Fruit fly (Drosophila melanogaster): ENCODE data around the gene CG7985.

The CG7985 gene

DNA sequence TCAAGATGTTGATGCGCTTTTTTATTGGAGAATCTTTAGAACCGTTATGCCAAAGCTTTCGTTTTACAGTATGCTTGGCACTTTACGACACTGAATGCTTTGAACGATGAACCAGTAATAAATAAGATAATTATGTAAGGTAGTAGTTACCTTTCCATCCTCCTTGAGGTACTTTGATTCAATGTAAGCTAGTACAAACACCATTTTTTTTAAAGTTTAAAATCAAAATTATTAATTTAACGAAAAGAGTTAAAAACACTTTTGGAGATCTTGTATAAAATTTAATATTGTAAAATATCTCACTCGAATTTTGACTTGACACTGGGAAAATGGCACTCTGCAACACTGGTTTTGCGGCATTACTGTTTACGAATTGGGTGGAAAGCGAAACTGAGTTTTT is 14.3 kb upstream of the CG7985 start, which contains the start of the genes Arp5 and CG7208 (continued):
- TF ChIP-seq Hr39 (GFP tag; optimal IDR thresholded peaks at IDR 0.05), result peak; percentile 68
- TF ChIP-seq CG10669 (GFP tag; optimal IDR thresholded peaks at IDR 0.05), result no peak
- no peak for TF ChIP-seq CG6854 (GFP tag; optimal IDR thresholded peaks at IDR 0.05)
- TF ChIP-seq ss (GFP tag; optimal IDR thresholded peaks at IDR 0.05), result no peak
- TF ChIP-seq CG34406 (GFP tag; optimal IDR thresholded peaks at IDR 0.05), result no peak
- TF ChIP-seq Sox15 (GFP tag; optimal IDR thresholded peaks at IDR 0.05), result no peak
- peak; percentile 42; the same call in 1 of the 2 replicates for TF ChIP-seq Gug (GFP tag; IDR thresholded peaks at IDR 0.05)

DNA sequence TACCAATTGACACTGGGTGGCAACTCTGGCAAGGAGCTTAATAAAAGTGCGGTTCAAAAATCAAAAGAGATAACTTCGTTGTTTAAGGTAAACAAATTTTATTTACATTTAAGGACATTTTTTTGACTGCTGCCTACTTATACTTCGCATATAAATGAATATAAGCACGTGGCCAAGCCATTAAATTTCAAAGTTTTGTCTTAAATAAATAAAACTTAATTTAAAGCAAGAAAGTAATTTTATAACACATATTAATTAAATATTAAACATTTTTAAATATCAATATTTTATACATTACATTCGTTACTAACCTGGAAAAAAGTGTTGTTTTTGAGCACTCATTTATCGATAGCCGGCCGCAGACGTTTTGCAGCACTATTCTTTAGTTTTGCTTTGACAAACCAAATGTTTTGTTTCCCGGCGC is 10.9 kb upstream of the CG7985 start, which contains the start of the genes CG12321 and MED17:
Gene CG12321, minus strand, starts transcription at position 6 of the 424 bp plus-strand sequence.
Gene MED17, plus strand, starts transcription at position 371 of the 424 bp plus-strand sequence.
- TF ChIP-seq CG10669 (GFP tag; optimal IDR thresholded peaks at IDR 0.05) (peak; percentile 78), CG34406 (GFP tag; optimal IDR thresholded peaks at IDR 0.05) (peak; percentile 87), CG6163 (GFP tag; IDR thresholded peaks at IDR 0.05) (peak; percentile 77), CG6276 (GFP tag; optimal IDR thresholded peaks at IDR 0.05) (no peak), Lpt (GFP tag; optimal IDR thresholded peaks at IDR 0.05) (peak; percentile 79), dsx (GFP tag; optimal IDR thresholded peaks at IDR 0.05; ENCODE audit: poor library complexity, severe bottlenecking) (peak; percentile 59), CG31627 (GFP tag; optimal IDR thresholded peaks at IDR 0.05) (peak; percentile 83), CG32006 (GFP tag; optimal IDR thresholded peaks at IDR 0.05) (peak; percentile 92), CG8632 (GFP tag; optimal IDR thresholded peaks at IDR 0.05) (peak; percentile 82), topi (GFP tag; optimal IDR thresholded peaks at IDR 0.05) (peak; percentile 77), Ets96B (tag; optimal IDR thresholded peaks at IDR 0.05) (peak; percentile 80), Hr38 (GFP tag; optimal IDR thresholded peaks at IDR 0.05) (no peak), Hr39 (GFP tag; optimal IDR thresholded peaks at IDR 0.05) (peak; percentile 78), CG11902 (GFP tag; optimal IDR thresholded peaks at IDR 0.05) (peak; percentile 82), fd59A (GFP tag; optimal IDR thresholded peaks at IDR 0.05) (peak; percentile 72), eg (GFP tag; IDR thresholded peaks at IDR 0.05) (peak; percentile 85), pdm3 (GFP tag; optimal IDR thresholded peaks at IDR 0.05) (peak; percentile 80), CG6854 (GFP tag; optimal IDR thresholded peaks at IDR 0.05) (peak; percentile 37), cyc (GFP tag; optimal IDR thresholded peaks at IDR 0.05) (peak; percentile 80), Gug (GFP tag; IDR thresholded peaks at IDR 0.05) (peak; percentile 79), CG3919 (GFP tag; optimal IDR thresholded peaks at IDR 0.05) (peak; percentile 88), CG16779 (tag; optimal IDR thresholded peaks at IDR 0.05) (no peak), ss (GFP tag; optimal IDR thresholded peaks at IDR 0.05) (no peak), CG8319 (GFP tag; optimal IDR thresholded peaks at IDR 0.05) (peak; percentile 75), Eip93F (GFP tag; optimal IDR thresholded peaks at IDR 0.05) (no peak), vri (GFP tag; optimal IDR thresholded peaks at IDR 0.05) (no peak), CG10631 (GFP tag; optimal IDR thresholded peaks at IDR 0.05) (peak; percentile 90), esn (GFP tag; optimal IDR thresholded peaks at IDR 0.05) (peak; percentile 80), acj6 (GFP tag; optimal IDR thresholded peaks at IDR 0.05) (peak; percentile 93), CG15336 (GFP tag; IDR thresholded peaks at IDR 0.05) (peak; percentile 82), Eip78C (GFP tag) (peak; percentile 91), CG6808 (GFP tag; optimal IDR thresholded peaks at IDR 0.05) (no peak), svp (GFP tag) (no peak), spab (GFP tag; optimal IDR thresholded peaks at IDR 0.05) (no peak), fkh (GFP tag; optimal IDR thresholded peaks at IDR 0.05) (no peak), salr (GFP tag; optimal IDR thresholded peaks at IDR 0.05) (peak; percentile 43 to 89), fd85E (GFP tag; optimal IDR thresholded peaks at IDR 0.05) (peak; percentile 54), CG3032 (tag; optimal IDR thresholded peaks at IDR 0.05) (peak; percentile 84), CG4318 (GFP tag; optimal IDR thresholded peaks at IDR 0.05) (peak; percentile 88), achi (GFP tag; optimal IDR thresholded peaks at IDR 0.05) (peak; percentile 88), CG9139 (GFP tag; optimal IDR thresholded peaks at IDR 0.05) (peak; percentile 6), OdsH (GFP tag; optimal IDR thresholded peaks at IDR 0.05) (peak; percentile 92), CG6792 (GFP tag; optimal IDR thresholded peaks at IDR 0.05) (peak; percentile 64), Ets21C (GFP tag; optimal IDR thresholded peaks at IDR 0.05) (peak; percentile 65), CG7368 (GFP tag; optimal IDR thresholded peaks at IDR 0.05) (peak; percentile 80), Sox102F (GFP tag; optimal IDR thresholded peaks at IDR 0.05) (no peak), Blimp-1 (GFP tag; optimal IDR thresholded peaks at IDR 0.05) (peak; percentile 77), lz (GFP tag; optimal IDR thresholded peaks at IDR 0.05) (peak; percentile 72)

All from whole organism, prepupa.